Fruit fly (Drosophila melanogaster) whole organism, wandering third instar larva: ENCODE measurements around the gene Kyat.
A peak's percentile ranks its signal among the peaks of the same experiment; 100 is the strongest.

Experiments
- Dif ChIP-seq: fragments of 200-275, 200-300 bp; sonication (Bioruptor generic); optimal IDR thresholded peaks from 2 replicates; lab custom pipeline; 2018; ENCODE audit warnings: missing biosample characterization, missing genetic modification characterization; ENCODE audit not compliant: partially characterized antibody
- Rel ChIP-seq, 2 experiments: fragments of 200-800 bp; sonication (Bioruptor generic) in 1 of 2; optimal IDR thresholded peaks; 2 replicates in 1 of 2; 3 replicates in 1 of 2; lab custom pipeline; 2016 to 2019; ENCODE audit warnings: mild to moderate bottlenecking in 2 of 2, missing biosample characterization in 2 of 2, missing genetic modification characterization in 2 of 2, moderate library complexity in 1 of 2
- dmrt93B ChIP-seq: fragments of 200-800 bp; sonication (Bioruptor generic); optimal IDR thresholded peaks from 2 replicates; lab custom pipeline; 2018; ENCODE audit warnings: missing biosample characterization, mild to moderate bottlenecking, missing genetic modification characterization
- psq ChIP-seq: fragments of 200-800 bp; sonication (Bioruptor generic); optimal IDR thresholded peaks from 3 replicates; lab custom pipeline; 2017; ENCODE audit warnings: missing biosample characterization, mild to moderate bottlenecking, missing genetic modification characterization, moderate library complexity
- usp ChIP-seq: fragments of >200 bp; optimal IDR thresholded peaks from 2 replicates; lab custom pipeline; 2017; ENCODE audit warnings: missing biosample characterization, missing genetic modification characterization

DNA sequence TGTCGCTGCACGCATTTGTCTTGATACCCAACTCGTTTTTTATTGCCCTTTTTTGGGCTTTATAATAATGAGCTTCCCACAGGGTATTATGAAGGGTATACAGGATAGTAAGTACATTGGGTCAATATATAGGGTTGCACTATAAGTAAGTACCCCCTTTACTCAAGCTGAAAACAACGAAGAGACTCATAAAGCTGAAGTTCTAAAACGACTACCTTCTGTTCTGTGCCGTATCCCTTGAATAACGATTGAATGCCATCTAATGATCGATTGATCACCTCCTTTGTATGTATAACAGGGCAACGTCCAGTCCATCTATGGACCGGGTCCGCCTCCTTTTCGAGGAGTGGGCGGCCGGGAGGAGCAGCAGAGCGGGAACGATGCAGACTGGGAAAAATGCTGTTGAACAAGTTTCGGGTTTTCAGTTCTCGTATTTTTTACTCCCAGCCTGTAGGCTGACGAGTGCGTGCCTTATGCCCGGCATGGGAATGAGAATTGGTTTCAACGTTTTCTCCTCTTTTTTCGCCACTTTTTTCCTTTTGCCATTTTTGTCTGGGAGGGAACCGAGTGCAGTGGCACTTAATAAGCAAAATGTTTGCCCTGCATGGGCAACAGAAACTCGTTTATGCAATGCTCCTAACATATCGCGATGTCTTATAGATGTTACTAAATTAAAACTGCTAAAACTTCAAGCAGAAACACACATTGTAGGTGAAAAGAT is 37.4 kb upstream of the Kyat start:
- no peak for TF ChIP-seq Rel (GFP tag; optimal IDR thresholded peaks at IDR 0.05; lab: Kevin White, UChicago)
- TF ChIP-seq Rel (tag; optimal IDR thresholded peaks at IDR 0.05; lab: Kevin White, UChicago), result no peak
- TF ChIP-seq dmrt93B (GFP tag; lab: Kevin White, UChicago), result peak; percentile 34
- no peak for TF ChIP-seq usp (GFP tag; lab: Kevin White, UChicago)
- peak; percentile 59 for TF ChIP-seq Dif (GFP tag; lab: Kevin White, UChicago)
- peak; percentile 69 for TF ChIP-seq psq
